Worm (Caenorhabditis elegans) whole organism, L4 larva: Measurements from ENCODE around the gene EEED8.14.

ENCODE experiments used
- F26F4.8 ChIP-seq: fragments of 200-800 bp; sonication (Bioruptor generic); conservative IDR thresholded peaks from 2 replicates; pipeline ENCODE4 v1.3.6; 2022; ENCODE audit warnings: missing genetic modification characterization, missing compliant biosample characterization
- F49E8.2 ChIP-seq: sonication (generic microtip); optimal IDR thresholded peaks from 2 replicates; lab custom pipeline; 2016; ENCODE audit warnings: missing compliant biosample characterization, mild to moderate bottlenecking, missing genetic modification characterization, borderline replicate concordance
- T20F7.1 ChIP-seq: fragments of 200-800 bp; sonication (Bioruptor generic); optimal IDR thresholded peaks from 2 replicates; lab custom pipeline; 2018; ENCODE audit warnings: mild to moderate bottlenecking, missing genetic modification characterization, missing compliant biosample characterization
- T26A8.4 ChIP-seq: fragments of 200-800 bp; sonication (Bioruptor generic); IDR thresholded peaks from 2 replicates; pipeline ENCODE4 v1.3.6; 2022; ENCODE audit warnings: missing genetic modification characterization, missing compliant biosample characterization
- Y75B8A.6 ChIP-seq: fragments of 200-800 bp; sonication (Bioruptor generic); IDR thresholded peaks from 2 replicates; pipeline ENCODE4 v1.3.6; 2022; ENCODE audit warnings: missing genetic modification reagents, missing genetic modification characterization, missing compliant biosample characterization
- ZK546.5 ChIP-seq, 2 experiments: sonication (generic microtip); optimal IDR thresholded peaks; 2 replicates each; lab custom pipeline; 2017; ENCODE audit warnings: missing biosample characterization in 2 of 2, missing genetic modification characterization in 2 of 2
- aly-2 ChIP-seq: sonication (generic microtip); optimal IDR thresholded peaks from 2 replicates; lab custom pipeline; 2018; ENCODE audit warnings: missing biosample characterization, missing genetic modification characterization
- arid-1 ChIP-seq: fragments of 200-800 bp; sonication (Bioruptor generic); conservative IDR thresholded peaks from 2 replicates; pipeline ENCODE4 v1.3.6; 2022; ENCODE audit warnings: missing genetic modification reagents, missing genetic modification characterization, missing compliant biosample characterization
- attf-4 ChIP-seq: sonication (generic microtip); optimal IDR thresholded peaks from 3 replicates; lab custom pipeline; 2017; ENCODE audit warnings: missing biosample characterization, missing genetic modification characterization
- ceh-82 ChIP-seq: sonication (generic microtip); optimal IDR thresholded peaks from 2 replicates; lab custom pipeline; 2017; ENCODE audit warnings: missing biosample characterization, missing genetic modification characterization
- cey-2 ChIP-seq: sonication (generic microtip); optimal IDR thresholded peaks from 3 replicates; lab custom pipeline; 2017; ENCODE audit warnings: missing genetic modification characterization, mild to moderate bottlenecking, missing compliant biosample characterization, antibody characterized with exemption, borderline replicate concordance; ENCODE audit not compliant: insufficient read depth
- daf-16 ChIP-seq, 3 experiments: sonication (generic microtip); optimal IDR thresholded peaks; 2 replicates each; lab custom pipeline; 2016 to 2017; ENCODE audit warnings: missing genetic modification characterization in 3 of 3, missing genetic modification reagents in 3 of 3, mild to moderate bottlenecking in 2 of 3, missing compliant biosample characterization in 2 of 3, missing biosample characterization in 1 of 3, moderate library complexity in 1 of 3
- daf-8 ChIP-seq: fragments of 200-800 bp; sonication (Bioruptor generic); IDR thresholded peaks from 2 replicates; pipeline ENCODE4 v1.3.6; 2022; ENCODE audit warnings: missing genetic modification characterization, missing compliant biosample characterization
- dmd-9 ChIP-seq: fragments of 200-800 bp; sonication (Bioruptor generic); IDR thresholded peaks from 2 replicates; pipeline ENCODE4 v1.3.6; 2022; ENCODE audit warnings: missing genetic modification reagents, missing genetic modification characterization, missing compliant biosample characterization
- dpl-1 ChIP-seq: fragments of 150-350 bp; optimal IDR thresholded peaks from 2 replicates; lab custom pipeline; 2014; ENCODE audit warnings: missing biosample characterization, missing genetic modification reagents, missing genetic modification characterization
- duxl-1 ChIP-seq: sonication (generic microtip); optimal IDR thresholded peaks from 2 replicates; lab custom pipeline; 2016; ENCODE audit warnings: mild to moderate bottlenecking, missing genetic modification characterization, moderate library complexity, missing compliant biosample characterization; ENCODE audit not compliant: poor library complexity
- egl-43 ChIP-seq: fragments of 200-800 bp; sonication (Bioruptor generic); IDR thresholded peaks from 2 replicates; pipeline ENCODE4 v1.3.6; 2022; ENCODE audit warnings: missing genetic modification reagents, missing genetic modification characterization, missing compliant biosample characterization
- fkh-10 ChIP-seq: fragments of 150-350 bp; optimal IDR thresholded peaks from 2 replicates; lab custom pipeline; 2014; ENCODE audit warnings: missing biosample characterization, missing genetic modification reagents, missing genetic modification characterization
- fos-1 ChIP-seq: fragments of 150-350 bp; optimal IDR thresholded peaks from 2 replicates; lab custom pipeline; 2014; ENCODE audit warnings: missing biosample characterization, missing genetic modification characterization
- lin-15B ChIP-seq: fragments of 150-350 bp; sonication (generic microtip); optimal IDR thresholded peaks from 3 replicates; lab custom pipeline; 2014; ENCODE audit warnings: missing biosample characterization, missing genetic modification characterization
- lin-39 ChIP-seq: fragments of 150-350 bp; optimal IDR thresholded peaks from 2 replicates; lab custom pipeline; 2014; ENCODE audit warnings: missing biosample characterization, missing genetic modification reagents, missing genetic modification characterization
- madf-9 ChIP-seq: fragments of 200-800 bp; sonication (Bioruptor generic); conservative IDR thresholded peaks from 2 replicates; pipeline ENCODE4 v1.3.6; 2022; ENCODE audit warnings: missing genetic modification reagents, missing genetic modification characterization, missing compliant biosample characterization
- mdt-29 ChIP-seq: fragments of 200-800 bp; sonication (Bioruptor generic); IDR thresholded peaks from 2 replicates; pipeline ENCODE4 v1.3.6; 2022; ENCODE audit warnings: missing genetic modification reagents, missing genetic modification characterization, missing compliant biosample characterization
- mes-2 ChIP-seq: sonication (generic microtip); optimal IDR thresholded peaks from 2 replicates; lab custom pipeline; 2016; ENCODE audit warnings: missing genotype, mild to moderate bottlenecking, missing genetic modification characterization, missing compliant biosample characterization; ENCODE audit not compliant: poor library complexity, severe bottlenecking
- nhr-11 ChIP-seq: fragments of 150-350 bp; optimal IDR thresholded peaks from 2 replicates; lab custom pipeline; 2014; ENCODE audit warnings: missing biosample characterization, missing genetic modification characterization
- nhr-111 ChIP-seq: fragments of 200-800 bp; sonication (Bioruptor generic); optimal IDR thresholded peaks from 2 replicates; lab custom pipeline; 2018; ENCODE audit warnings: mild to moderate bottlenecking, missing genetic modification characterization, missing compliant biosample characterization
- nhr-237 ChIP-seq: sonication (generic microtip); optimal IDR thresholded peaks from 2 replicates; lab custom pipeline; 2017; ENCODE audit warnings: missing biosample characterization, missing genetic modification characterization
- nhr-42 ChIP-seq: fragments of 200-800 bp; sonication (Bioruptor generic); IDR thresholded peaks from 2 replicates; pipeline ENCODE4 v1.3.6; 2022; ENCODE audit warnings: missing genetic modification characterization, missing compliant biosample characterization
- nhr-76 ChIP-seq: fragments of 150-350 bp; optimal IDR thresholded peaks from 2 replicates; lab custom pipeline; 2014; ENCODE audit warnings: missing biosample characterization, missing genetic modification characterization
- php-3 ChIP-seq: fragments of 200-800 bp; sonication (Bioruptor generic); IDR thresholded peaks from 2 replicates; pipeline ENCODE4 v1.3.6; 2022; ENCODE audit warnings: missing genetic modification reagents, missing genetic modification characterization, missing compliant biosample characterization
- pqm-1 ChIP-seq: sonication (generic microtip); optimal IDR thresholded peaks from 2 replicates; lab custom pipeline; 2017; ENCODE audit warnings: missing biosample characterization, missing genetic modification characterization
- rbr-2 ChIP-seq: sonication (generic microtip); optimal IDR thresholded peaks from 2 replicates; lab custom pipeline; 2016; ENCODE audit warnings: missing genotype, missing genetic modification characterization, missing compliant biosample characterization
- saeg-2 ChIP-seq: fragments of 200-800 bp; sonication (Bioruptor generic); IDR thresholded peaks from 2 replicates; pipeline ENCODE4 v1.3.6; 2022; ENCODE audit warnings: missing genetic modification reagents, missing genetic modification characterization, missing compliant biosample characterization
- sdz-12 ChIP-seq: fragments of 200-800 bp; sonication (Bioruptor generic); optimal IDR thresholded peaks from 2 replicates; lab custom pipeline; 2018; ENCODE audit warnings: mild to moderate bottlenecking, missing genetic modification characterization, missing compliant biosample characterization
- snpc-1.2 ChIP-seq: fragments of 200-800 bp; sonication (Bioruptor generic); IDR thresholded peaks from 2 replicates; pipeline ENCODE4 v1.3.6; 2022; ENCODE audit warnings: missing genetic modification reagents, missing genetic modification characterization, missing compliant biosample characterization
- unc-130 ChIP-seq: sonication (generic microtip); optimal IDR thresholded peaks from 2 replicates; lab custom pipeline; 2016; ENCODE audit warnings: missing genetic modification reagents, missing genetic modification characterization, missing compliant biosample characterization
- unc-39 ChIP-seq: sonication (generic microtip); optimal IDR thresholded peaks from 2 replicates; lab custom pipeline; 2017; ENCODE audit warnings: missing biosample characterization, missing genetic modification characterization
- unc-62 ChIP-seq, 3 experiments: fragments of 150-350 bp in 1 of 3; sonication (generic microtip); optimal IDR thresholded peaks in 2 of 3; peaks in 1 of 3; 1 replicate in 1 of 3; 2 replicates in 2 of 3; lab custom pipeline; 2014 to 2017; ENCODE audit warnings: missing biosample characterization in 3 of 3, missing genetic modification characterization in 3 of 3, missing genetic modification reagents in 3 of 3, missing genotype in 1 of 3
- vab-7 ChIP-seq: fragments of 200-800 bp; sonication (Bioruptor generic); IDR thresholded peaks from 2 replicates; pipeline ENCODE4 v1.3.6; 2022; ENCODE audit warnings: missing genetic modification reagents, missing genetic modification characterization, missing compliant biosample characterization
- zip-2 ChIP-seq: fragments of 150-350 bp; optimal IDR thresholded peaks from 2 replicates; lab custom pipeline; 2014; ENCODE audit warnings: missing biosample characterization, missing genetic modification characterization
- ztf-11 ChIP-seq: fragments of 150-350 bp; optimal IDR thresholded peaks from 2 replicates; lab custom pipeline; 2014; ENCODE audit warnings: missing biosample characterization, missing genetic modification characterization

The EEED8.14 gene

ce11 chrII:5417905-5418304 is 4.1 kb upstream of the EEED8.14 start (continued):
- no peak for TF ChIP-seq arid-1 (GFP tag; lab: Robert Waterston, UW)
- TF ChIP-seq, all 104 proteins: peak for 0

- TF ChIP-seq Y75B8A.6 (GFP tag; lab: Robert Waterston, UW): no peak
- TF ChIP-seq egl-43 (GFP tag; lab: Robert Waterston, UW): no peak
- TF ChIP-seq madf-9 (GFP tag; lab: Robert Waterston, UW): no peak
- TF ChIP-seq nhr-237 (tag; lab: Kevin White, UChicago): no peak
- TF ChIP-seq unc-39 (tag; lab: Kevin White, UChicago): no peak
- peak in 1 of 2 experiments; percentile 90 for TF ChIP-seq unc-62 (GFP tag; optimal IDR thresholded peaks at IDR 0.05 in 1 of 2; lab: Kevin White, UChicago)
- no peak for TF ChIP-seq unc-62 (tag; optimal IDR thresholded peaks at IDR 0.05; lab: Kevin White, UChicago)
- no peak for TF ChIP-seq pqm-1 (tag; lab: Kevin White, UChicago)
- TF ChIP-seq, all 104 proteins: peak for 1
These were observed 2.4 kb upstream of the EEED8.14 start, which contains the start of gene EEED8.2 for ce11 chrII:5416204-5416764. EEED8.2 (plus strand) TSS chrII:5416714.

ce11 chrII:5412467-5412866 is 1.4 kb downstream of the EEED8.14 start, which contains the start of the genes EEED8.13 and EEED8.18:
EEED8.13 (minus strand) TSS chrII:5412567.
EEED8.18 (minus strand) TSS chrII:5412610.
- no peak for TF ChIP-seq F26F4.8
- no peak for TF ChIP-seq ZK546.5 (tag; optimal IDR thresholded peaks at IDR 0.05; lab: Kevin White, UChicago)
- no peak for TF ChIP-seq fos-1
- no peak for TF ChIP-seq nhr-42 (GFP tag; lab: Robert Waterston, UW)

- TF ChIP-seq nhr-11 (tag; lab: Kevin White, UChicago): no peak
- TF ChIP-seq fkh-10 (GFP tag; lab: Kevin White, UChicago): no peak
- TF ChIP-seq zip-2 (tag; lab: Kevin White, UChicago): no peak
- no peak for TF ChIP-seq mes-2
- no peak for TF ChIP-seq nhr-111 (GFP tag; lab: Kevin White, UChicago)
- TF ChIP-seq ztf-11: no peak
- TF ChIP-seq nhr-42 (GFP tag; lab: Robert Waterston, UW): no peak
- TF ChIP-seq nhr-76 (tag; lab: Kevin White, UChicago): no peak
- TF ChIP-seq lin-15B (tag; lab: Kevin White, UChicago): no peak
- no peak for TF ChIP-seq cey-2 (tag; lab: Kevin White, UChicago)
- TF ChIP-seq F49E8.2 (tag; lab: Kevin White, UChicago): no peak
- no peak for TF ChIP-seq aly-2 (tag; lab: Kevin White, UChicago)
- TF ChIP-seq snpc-1.2 (GFP tag; lab: Robert Waterston, UW): no peak
- TF ChIP-seq rbr-2 (tag; lab: Kevin White, UChicago): no peak
- TF ChIP-seq daf-8 (GFP tag; lab: Robert Waterston, UW): no peak
- no peak for TF ChIP-seq dmd-9 (GFP tag; lab: Robert Waterston, UW)
- no peak for TF ChIP-seq daf-16 (GFP tag; optimal IDR thresholded peaks at IDR 0.05; lab: Kevin White, UChicago)
- TF ChIP-seq daf-16 (tag; optimal IDR thresholded peaks at IDR 0.05; lab: Kevin White, UChicago): no peak
- TF ChIP-seq, all 104 proteins: peak for 0
These were observed 4.9 kb downstream of the EEED8.14 start, which contains the start of the genes EEED8.12 and EEED8.4 for ce11 chrII:5408924-5409323. EEED8.12 (minus strand) TSS chrII:5409024. EEED8.4 (plus strand) TSS chrII:5409319.

- no peak for TF ChIP-seq T26A8.4 (GFP tag; lab: Robert Waterston, UW)
- TF ChIP-seq duxl-1 (tag; lab: Kevin White, UChicago): no peak
- no peak for TF ChIP-seq attf-4
- no peak for TF ChIP-seq php-3 (GFP tag; lab: Robert Waterston, UW)
- no peak for TF ChIP-seq mdt-29 (GFP tag; lab: Robert Waterston, UW)
- TF ChIP-seq unc-130 (GFP tag; lab: Kevin White, UChicago): no peak
- TF ChIP-seq pqm-1 (tag; lab: Kevin White, UChicago): no peak
- TF ChIP-seq ceh-82 (tag; lab: Kevin White, UChicago): no peak
- TF ChIP-seq dpl-1 (GFP tag; lab: Kevin White, UChicago): no peak
- TF ChIP-seq vab-7 (GFP tag; lab: Robert Waterston, UW): no peak
- no peak for TF ChIP-seq lin-39 (tag; lab: Kevin White, UChicago)
- TF ChIP-seq T20F7.1 (GFP tag; lab: Kevin White, UChicago): no peak
- no peak for TF ChIP-seq nhr-111 (GFP tag; lab: Kevin White, UChicago)
- no peak for TF ChIP-seq saeg-2 (GFP tag; lab: Robert Waterston, UW)
- no peak for TF ChIP-seq unc-62 (GFP tag; optimal IDR thresholded peaks at IDR 0.05 in 1 of 2; lab: Kevin White, UChicago)
- TF ChIP-seq unc-62 (tag; optimal IDR thresholded peaks at IDR 0.05; lab: Kevin White, UChicago): no peak
- TF ChIP-seq sdz-12 (GFP tag; lab: Kevin White, UChicago): no peak
These were observed 6.3 kb downstream of the EEED8.14 start, which contains the start of gene clec-141 for ce11 chrII:5407548-5407947. clec-141 (minus strand) TSS chrII:5407648.
